Worm (Caenorhabditis elegans) whole organism, L2 larva: ENCODE results near the gene clc-26.

Experiments used
- ZK546.5 ChIP-seq: sonication (generic microtip); optimal IDR thresholded peaks from 2 replicates; lab custom pipeline; 2017; ENCODE audit warnings: missing biosample characterization, missing genetic modification characterization
- aly-2 ChIP-seq: fragments of 150-350 bp; optimal IDR thresholded peaks from 2 replicates; lab custom pipeline; 2014; ENCODE audit warnings: missing biosample characterization, missing genetic modification characterization
- ama-1 ChIP-seq: fragments of 150-350 bp; optimal IDR thresholded peaks from 2 replicates; lab custom pipeline; 2018; ENCODE audit warnings: inconsistent platforms
- lin-11 ChIP-seq: fragments of 150-350 bp; sonication (generic microtip); optimal IDR thresholded peaks from 2 replicates; lab custom pipeline; 2014; ENCODE audit warnings: missing biosample characterization, missing genetic modification characterization, inconsistent platforms, mixed read lengths
- lin-13 ChIP-seq: fragments of 150-350 bp; optimal IDR thresholded peaks from 2 replicates; lab custom pipeline; 2014; ENCODE audit warnings: missing biosample characterization, missing genetic modification reagents, missing genetic modification characterization
- lin-39 ChIP-seq: fragments of 150-350 bp; optimal IDR thresholded peaks from 2 replicates; lab custom pipeline; 2014; ENCODE audit warnings: missing biosample characterization, missing genetic modification reagents, missing genetic modification characterization
- mab-5 ChIP-seq: fragments of 150-350 bp; optimal IDR thresholded peaks from 2 replicates; lab custom pipeline; 2014; ENCODE audit warnings: missing biosample characterization, missing genetic modification characterization
- nhr-11 ChIP-seq: fragments of 150-350 bp; optimal IDR thresholded peaks from 2 replicates; lab custom pipeline; 2014; ENCODE audit warnings: missing biosample characterization, missing genetic modification characterization
- nhr-6 ChIP-seq: fragments of 150-350 bp; optimal IDR thresholded peaks from 2 replicates; lab custom pipeline; 2014; ENCODE audit warnings: missing biosample characterization, missing genetic modification characterization
- sem-4 ChIP-seq: fragments of 150-350 bp; optimal IDR thresholded peaks from 2 replicates; lab custom pipeline; 2014; ENCODE audit warnings: missing biosample characterization, missing genetic modification reagents, missing genetic modification characterization
- snpc-4 ChIP-seq: fragments of 150-350 bp; optimal IDR thresholded peaks from 2 replicates; lab custom pipeline; 2014; ENCODE audit warnings: missing biosample characterization, missing genetic modification characterization
- unc-62 ChIP-seq: fragments of 150-350 bp; optimal IDR thresholded peaks from 2 replicates; lab custom pipeline; 2014; ENCODE audit warnings: missing biosample characterization, missing genetic modification reagents, missing genetic modification characterization
- ztf-11 ChIP-seq: sonication (generic microtip); optimal IDR thresholded peaks from 2 replicates; lab custom pipeline; 2017; ENCODE audit warnings: missing biosample characterization, missing genetic modification characterization
- ztf-4 ChIP-seq: fragments of 150-350 bp; optimal IDR thresholded peaks from 2 replicates; lab custom pipeline; 2014; ENCODE audit warnings: missing biosample characterization, missing genetic modification characterization

- TF ChIP-seq lin-39 (tag; lab: Kevin White, UChicago): no peak
- TF ChIP-seq nhr-11 (tag; lab: Kevin White, UChicago): no peak
- TF ChIP-seq ZK546.5: no peak
- TF ChIP-seq snpc-4: no peak
- no peak for TF ChIP-seq sem-4 (tag; lab: Kevin White, UChicago)
- no peak for TF ChIP-seq lin-13 (GFP tag; lab: Kevin White, UChicago)
- no peak for TF ChIP-seq mab-5 (tag; lab: Kevin White, UChicago)
- TF ChIP-seq nhr-6 (tag; lab: Kevin White, UChicago): no peak
- no peak for TF ChIP-seq ama-1 (lab: Kevin White, UChicago)
- TF ChIP-seq ztf-4 (tag; lab: Kevin White, UChicago): no peak
- TF ChIP-seq lin-11 (tag; lab: Kevin White, UChicago): no peak
- TF ChIP-seq aly-2 (tag; lab: Kevin White, UChicago): no peak
- TF ChIP-seq unc-62 (GFP tag; lab: Kevin White, UChicago): no peak
- no peak for TF ChIP-seq ztf-11 (tag; lab: Kevin White, UChicago)
These were observed 23.5 kb downstream of the clc-26 start for ce11 chrIII:1007143-1007905.
